Worm (Caenorhabditis elegans): ENCODE measurements around the gene B0198.3.

Gene B0198.3

ce11 chrX:12017908-12018479 is 38.9 kb downstream of the B0198.3 start, which contains the start of the genes nmat-1 and ucr-2.1 (continued):
- TF ChIP-seq K12H6.12 (tag; optimal IDR thresholded peaks at IDR 0.05) (peak; percentile 66), F33H1.4 (GFP tag; IDR thresholded peaks at IDR 0.05) (no peak), Y56A3A.18 (GFP tag; IDR thresholded peaks at IDR 0.05) (0 out of 2 replicates have a peak, but pooled peaks have one; percentile 53), ztf-26 (tag; optimal IDR thresholded peaks at IDR 0.05) (peak; percentile 48), madf-6 (GFP tag; IDR thresholded peaks at IDR 0.05) (no peak), snpc-4 (GFP tag; optimal IDR thresholded peaks at IDR 0.05) (no peak), snpc-4 (tag; optimal IDR thresholded peaks at IDR 0.05) (peak in 2 of 4 experiments; percentile 1 to 50), mes-4 (tag; optimal IDR thresholded peaks at IDR 0.05) (no peak), ztf-6 (GFP tag; IDR thresholded peaks at IDR 0.05) (0 out of 2 replicates have a peak, but pooled peaks have one; percentile 33), tlf-1 (GFP tag; optimal IDR thresholded peaks at IDR 0.05) (peak; percentile 16), lin-40 (tag; optimal IDR thresholded peaks at IDR 0.05) (peak; percentile 76), ets-4 (GFP tag; optimal IDR thresholded peaks at IDR 0.05) (peak; percentile 34), F23B12.7 (tag; optimal IDR thresholded peaks at IDR 0.05; ENCODE audit: insufficient read depth) (peak; percentile 41), attf-6 (GFP tag; IDR thresholded peaks at IDR 0.05) (no peak)

DNA sequence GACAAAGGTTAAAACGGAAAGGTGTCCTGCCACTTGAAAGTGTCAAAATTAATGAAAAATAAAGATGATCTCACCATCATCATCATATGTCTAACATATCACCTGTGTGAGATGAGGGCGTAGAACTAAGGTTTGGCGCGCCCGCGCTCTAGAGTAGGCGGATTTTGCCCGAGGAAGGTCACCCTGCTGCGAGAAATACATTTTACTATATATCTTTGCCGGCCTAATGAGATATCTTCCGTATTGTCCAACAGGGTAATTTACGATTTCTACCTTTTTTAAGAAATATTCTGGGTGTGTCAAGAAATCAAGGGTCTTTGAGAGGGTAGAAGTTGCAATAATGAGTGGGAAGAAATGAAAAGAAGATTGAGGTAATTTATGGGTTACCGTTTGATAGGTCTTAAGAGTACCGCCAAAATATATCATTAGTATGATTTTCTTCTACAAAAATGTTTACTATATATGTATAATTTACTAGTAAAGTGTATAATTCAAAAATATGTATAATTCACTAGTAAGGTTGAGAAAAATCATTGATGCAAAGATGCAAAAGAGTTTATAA is 48.9 kb downstream of the B0198.3 start:
- no peak for TF ChIP-seq attf-3 (GFP tag; conservative IDR thresholded peaks at IDR 0.05)
- no peak for TF ChIP-seq snpc-4 (GFP tag; optimal IDR thresholded peaks at IDR 0.05)
- TF ChIP-seq snpc-4 (tag; optimal IDR thresholded peaks at IDR 0.05): no peak
- no peak for TF ChIP-seq chd-7 (tag; optimal IDR thresholded peaks at IDR 0.05)

DNA sequence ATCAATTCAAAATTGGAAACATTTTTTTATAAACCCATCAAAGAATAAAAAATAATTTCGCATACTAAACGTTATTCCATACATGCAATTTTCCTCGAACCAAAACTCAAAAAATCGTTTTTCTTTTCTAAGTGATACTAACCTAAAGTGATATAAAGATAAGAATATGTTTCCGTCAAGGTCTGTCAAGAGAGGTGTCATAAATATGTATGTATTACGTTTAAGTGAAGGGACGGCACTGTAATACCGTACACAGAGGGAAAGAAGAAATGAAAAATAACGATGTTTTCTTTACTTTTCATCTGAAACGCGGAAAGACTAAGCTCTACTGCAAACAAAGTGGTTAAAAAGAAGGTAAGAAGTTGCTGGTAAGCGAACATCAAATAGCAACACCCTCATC is 50.4 kb downstream of the B0198.3 start:
- TF ChIP-seq nhr-80 (tag; optimal IDR thresholded peaks at IDR 0.05) (peak; percentile 34), hlh-26 (GFP tag; conservative IDR thresholded peaks at IDR 0.05) (no peak)

DNA sequence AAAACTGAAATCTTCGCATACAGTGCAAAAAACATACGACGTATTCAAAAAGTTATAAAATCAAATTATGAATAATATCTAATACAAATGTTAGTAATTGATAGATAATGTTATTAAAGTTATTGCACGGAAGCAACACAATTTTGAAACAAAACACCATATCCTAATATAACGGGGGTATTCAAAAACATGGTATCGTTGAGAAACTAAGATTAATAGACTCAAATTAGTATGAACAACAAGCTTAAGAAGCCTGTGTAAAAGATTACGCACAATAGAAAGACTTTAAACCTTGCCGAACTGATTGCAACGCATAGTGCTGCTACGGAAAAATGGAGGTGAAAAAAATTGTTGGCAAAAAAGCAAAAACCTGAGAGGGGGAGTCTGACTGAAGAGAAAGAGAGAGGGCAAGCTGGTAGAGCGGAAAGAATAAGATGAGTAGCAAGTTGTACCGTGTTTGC is 51.3 kb downstream of the B0198.3 start, which contains the start of gene sma-5:
Gene sma-5, minus strand, starts transcription at position 51 of the 461 bp plus-strand sequence.
- no peak for TF ChIP-seq Y95B8A.8 (GFP tag; IDR thresholded peaks at IDR 0.05)
- TF ChIP-seq hlh-12 (tag; optimal IDR thresholded peaks at IDR 0.05): no peak
- TF ChIP-seq dox-1 (GFP tag; IDR thresholded peaks at IDR 0.05): no peak
- TF ChIP-seq rpc-1 (optimal IDR thresholded peaks at IDR 0.05): no peak
- TF ChIP-seq rpc-1 (tag; optimal IDR thresholded peaks at IDR 0.05): no peak
- no peak for TF ChIP-seq Y79H2A.3 (GFP tag; conservative IDR thresholded peaks at IDR 0.05)
- no peak for TF ChIP-seq lin-26 (GFP tag; IDR thresholded peaks at IDR 0.05)
- TF ChIP-seq ceh-100 (GFP tag; IDR thresholded peaks at IDR 0.05): no peak
- no peak for TF ChIP-seq atf-7 (tag; optimal IDR thresholded peaks at IDR 0.05)
- no peak for TF ChIP-seq lin-35 (GFP tag; optimal IDR thresholded peaks at IDR 0.05)

DNA sequence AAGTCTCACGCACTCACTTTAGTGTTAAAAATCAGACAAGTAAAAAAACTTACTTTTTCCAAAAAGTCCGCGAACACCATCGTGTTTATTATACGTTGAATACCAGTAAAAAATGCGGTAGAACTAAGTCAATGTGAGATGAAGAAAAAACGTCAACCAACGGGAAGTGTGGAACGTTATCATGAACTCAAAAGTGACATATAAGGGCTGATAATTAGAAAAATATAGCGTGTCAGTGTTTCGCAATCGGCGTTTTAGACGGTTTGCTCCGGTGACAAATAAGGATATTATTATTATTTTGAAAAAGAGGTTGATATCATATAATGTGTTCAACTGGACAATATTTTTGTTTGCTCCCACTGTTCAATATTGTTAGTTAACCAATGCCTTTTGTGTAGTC is 51.9 kb downstream of the B0198.3 start:
- TF ChIP-seq egrh-3 (GFP tag; IDR thresholded peaks at IDR 0.05) (no peak), unc-62 (GFP tag; optimal IDR thresholded peaks at IDR 0.05) (peak; percentile 74), B0019.2 (GFP tag; conservative IDR thresholded peaks at IDR 0.05) (no peak), nhr-80 (tag; optimal IDR thresholded peaks at IDR 0.05) (peak; percentile 81), xnd-1 (tag; optimal IDR thresholded peaks at IDR 0.05) (no peak), madf-6 (GFP tag; IDR thresholded peaks at IDR 0.05) (no peak), let-526 (GFP tag; IDR thresholded peaks at IDR 0.05) (no peak), madf-10 (tag; optimal IDR thresholded peaks at IDR 0.05) (no peak), lsl-1 (GFP tag; optimal IDR thresholded peaks at IDR 0.05) (no peak), akir-1 (GFP tag; optimal IDR thresholded peaks at IDR 0.05) (no peak), cebp-1 (GFP tag; IDR thresholded peaks at IDR 0.05) (peak; percentile 79), cebp-1 (tag; optimal IDR thresholded peaks at IDR 0.05) (peak; percentile 88), dox-1 (GFP tag; IDR thresholded peaks at IDR 0.05) (peak; percentile 65)
